Worm (Caenorhabditis elegans) whole organism, L4/young adult: ENCODE results near the gene F21C10.7.

Source experiments
- dao-5 ChIP-seq: sonication (generic microtip); optimal IDR thresholded peaks from 2 replicates; lab custom pipeline; 2016; ENCODE audit warnings: missing genotype, missing genetic modification characterization, moderate library complexity, missing compliant biosample characterization
- him-1 ChIP-seq: sonication (generic microtip); optimal IDR thresholded peaks from 2 replicates; lab custom pipeline; 2016; ENCODE audit warnings: missing genotype, missing genetic modification reagents, missing genetic modification characterization, missing compliant biosample characterization

DNA sequence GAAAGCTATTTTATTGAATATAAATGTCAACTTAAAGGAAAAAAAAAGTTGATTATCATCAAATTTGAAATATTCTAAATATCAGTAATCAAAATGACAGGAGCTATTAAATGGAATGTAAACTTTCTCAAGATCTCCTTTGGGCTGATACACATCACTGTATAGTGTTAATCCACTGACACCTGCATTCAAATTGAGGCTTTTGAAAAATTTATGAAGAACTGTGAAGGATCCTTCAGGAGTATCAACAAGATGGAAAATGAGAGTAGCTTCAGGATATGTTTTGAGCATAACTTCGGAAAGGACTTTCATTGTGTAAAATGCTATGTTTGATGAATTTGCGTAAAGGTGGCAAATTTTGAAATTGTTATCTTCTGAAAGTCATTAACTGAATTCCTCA lies 15.4 kb upstream of the F21C10.7 start:
- TF ChIP-seq dao-5 (tag; lab: Kevin White, UChicago) (no peak), him-1 (tag; lab: Kevin White, UChicago) (no peak)
